Fruit fly (Drosophila melanogaster): ENCODE results near the gene Ugt302C1.

Gene Ugt302C1

dm6 chr3R:11156858-11157257, at the start of gene Ugt302C1 (continued):
- peak; percentile 17 for TF ChIP-seq lab (GFP tag; optimal IDR thresholded peaks at IDR 0.05)
- no peak for TF ChIP-seq gce (GFP tag; IDR thresholded peaks at IDR 0.05)
- no peak for TF ChIP-seq sim (GFP tag; IDR thresholded peaks at IDR 0.05)
- TF ChIP-seq CG4730 (GFP tag; IDR thresholded peaks at IDR 0.05): no peak
- no peak for TF ChIP-seq otp (GFP tag; IDR thresholded peaks at IDR 0.05)
- TF ChIP-seq CG9437 (GFP tag; optimal IDR thresholded peaks at IDR 0.05): no peak
- TF ChIP-seq kay (GFP tag; optimal IDR thresholded peaks at IDR 0.05): no peak
- no peak for TF ChIP-seq sqz (GFP tag; optimal IDR thresholded peaks at IDR 0.05)
- no peak for TF ChIP-seq Scr (GFP tag; IDR thresholded peaks at IDR 0.05; ENCODE audit: partially characterized antibody)
- peak; percentile 85; the same call in 2 of the 4 replicates for TF ChIP-seq chinmo (GFP tag; IDR thresholded peaks at IDR 0.05; ENCODE audit: partially characterized antibody)
- TF ChIP-seq dmrt11E (tag; optimal IDR thresholded peaks at IDR 0.05): no peak
- TF ChIP-seq wdn (GFP tag; IDR thresholded peaks at IDR 0.05): no peak
- 0 out of 2 replicates have a peak, but pooled peaks have one; percentile 40 for TF ChIP-seq CG14014 (GFP tag; IDR thresholded peaks at IDR 0.05)
- TF ChIP-seq CG11504 (tag; optimal IDR thresholded peaks at IDR 0.05): no peak
- no peak for TF ChIP-seq wek (GFP tag; optimal IDR thresholded peaks at IDR 0.05)
- TF ChIP-seq CG8478 (optimal IDR thresholded peaks at IDR 0.05): no peak
- TF ChIP-seq pfk (GFP tag; optimal IDR thresholded peaks at IDR 0.05): no peak
- TF ChIP-seq CG30403 (GFP tag; optimal IDR thresholded peaks at IDR 0.05): no peak
- no peak for TF ChIP-seq NC2α (GFP tag; optimal IDR thresholded peaks at IDR 0.05)
- TF ChIP-seq CG15269 (tag; optimal IDR thresholded peaks at IDR 0.05): peak; percentile 8
- TF ChIP-seq fu2 (GFP tag; optimal IDR thresholded peaks at IDR 0.05): no peak
- TF ChIP-seq Vsx1 (GFP tag; optimal IDR thresholded peaks at IDR 0.05): peak; percentile 52
- TF ChIP-seq CG9727 (GFP tag; optimal IDR thresholded peaks at IDR 0.05): no peak
- TF ChIP-seq schlank (tag; optimal IDR thresholded peaks at IDR 0.05): no peak
- no peak for TF ChIP-seq Asciz (GFP tag; optimal IDR thresholded peaks at IDR 0.05)
- no peak for TF ChIP-seq lola (GFP tag; optimal IDR thresholded peaks at IDR 0.05)
- no peak for TF ChIP-seq CG18011 (GFP tag; optimal IDR thresholded peaks at IDR 0.05)
- TF ChIP-seq CG34422 (GFP tag; IDR thresholded peaks at IDR 0.05): no peak; the same call in 2 of the 3 replicates
- TF ChIP-seq en (GFP tag; optimal IDR thresholded peaks at IDR 0.05): no peak
- no peak for TF ChIP-seq CG12942 (GFP tag; optimal IDR thresholded peaks at IDR 0.05)
- no peak for TF ChIP-seq Spps (tag; optimal IDR thresholded peaks at IDR 0.05)
- no peak for TF ChIP-seq eyg (GFP tag; optimal IDR thresholded peaks at IDR 0.05)
- TF ChIP-seq CG8089 (GFP tag; optimal IDR thresholded peaks at IDR 0.05): no peak
- no peak for TF ChIP-seq hkb (optimal IDR thresholded peaks at IDR 0.05)
- TF ChIP-seq hkb (GFP tag; IDR thresholded peaks at IDR 0.05): no peak; the same call in 1 of the 2 replicates
- TF ChIP-seq B-H2 (GFP tag; optimal IDR thresholded peaks at IDR 0.05): peak; percentile 53
- TF ChIP-seq CG10274 (GFP tag; optimal IDR thresholded peaks at IDR 0.05): no peak
- TF ChIP-seq inv (GFP tag; IDR thresholded peaks at IDR 0.05; ENCODE audit: partially characterized antibody): peak; percentile 28; the same call in 1 of the 2 replicates
- TF ChIP-seq CG7786 (GFP tag; optimal IDR thresholded peaks at IDR 0.05): no peak
- peak; percentile 19 for TF ChIP-seq CG13624 (GFP tag; optimal IDR thresholded peaks at IDR 0.05)
- TF ChIP-seq D19B (GFP tag; optimal IDR thresholded peaks at IDR 0.05): no peak
- TF ChIP-seq CG7271 (tag; optimal IDR thresholded peaks at IDR 0.05): no peak
- no peak for TF ChIP-seq CG11696 (GFP tag; IDR thresholded peaks at IDR 0.05)
- no peak for TF ChIP-seq phol (tag; optimal IDR thresholded peaks at IDR 0.05)
- TF ChIP-seq fd64A (GFP tag; optimal IDR thresholded peaks at IDR 0.05): no peak
- no peak for TF ChIP-seq Poxn (GFP tag; IDR thresholded peaks at IDR 0.05)
- TF ChIP-seq bigmax (GFP tag; optimal IDR thresholded peaks at IDR 0.05): no peak
- TF ChIP-seq tll (GFP tag; optimal IDR thresholded peaks at IDR 0.05): no peak
- no peak for TF ChIP-seq CG12659 (GFP tag; optimal IDR thresholded peaks at IDR 0.05)
- TF ChIP-seq CG10654 (GFP tag; optimal IDR thresholded peaks at IDR 0.05): no peak
- TF ChIP-seq ac (GFP tag; optimal IDR thresholded peaks at IDR 0.05): no peak
